Worm (Caenorhabditis elegans) whole organism, L2 larva: ENCODE data around the gene frpr-14.
"Not testable (repeated sequence)": the region's sequence is repeated elsewhere in the genome, so short reads cannot be mapped to it uniquely, and the experiment has no call there.

Source experiments
- C34F6.9 ChIP-seq: fragments of 150-350 bp; optimal IDR thresholded peaks from 2 replicates; lab custom pipeline; 2014; ENCODE audit warnings: missing biosample characterization, missing genetic modification characterization
- F13H6.1 ChIP-seq: sonication (generic microtip); optimal IDR thresholded peaks from 2 replicates; lab custom pipeline; 2016; ENCODE audit warnings: missing genetic modification characterization, missing compliant biosample characterization
- R02D3.7 ChIP-seq: fragments of 150-350 bp; optimal IDR thresholded peaks from 2 replicates; lab custom pipeline; 2014; ENCODE audit warnings: missing biosample characterization, missing genetic modification characterization
- Y55F3AM.14 ChIP-seq: fragments of 200-800 bp; sonication (Bioruptor generic); optimal IDR thresholded peaks from 2 replicates; lab custom pipeline; 2018; ENCODE audit warnings: mild to moderate bottlenecking, missing genetic modification characterization, missing compliant biosample characterization
- ZK546.5 ChIP-seq: sonication (generic microtip); optimal IDR thresholded peaks from 2 replicates; lab custom pipeline; 2017; ENCODE audit warnings: missing biosample characterization, missing genetic modification characterization
- alr-1 ChIP-seq: fragments of 150-350 bp; optimal IDR thresholded peaks from 2 replicates; lab custom pipeline; 2014; ENCODE audit warnings: missing biosample characterization, missing genetic modification characterization
- aly-2 ChIP-seq: fragments of 150-350 bp; optimal IDR thresholded peaks from 2 replicates; lab custom pipeline; 2014; ENCODE audit warnings: missing biosample characterization, missing genetic modification characterization
- ama-1 ChIP-seq: fragments of 150-350 bp; optimal IDR thresholded peaks from 2 replicates; lab custom pipeline; 2018; ENCODE audit warnings: inconsistent platforms
- ceh-16 ChIP-seq: fragments of 150-350 bp; optimal IDR thresholded peaks from 2 replicates; lab custom pipeline; 2014; ENCODE audit warnings: missing biosample characterization, missing genetic modification characterization
- ceh-82 ChIP-seq: fragments of 150-350 bp; optimal IDR thresholded peaks from 2 replicates; lab custom pipeline; 2014; ENCODE audit warnings: missing biosample characterization, missing genetic modification characterization
- crh-2 ChIP-seq: sonication (generic microtip); optimal IDR thresholded peaks from 2 replicates; lab custom pipeline; 2017; ENCODE audit warnings: missing biosample characterization, missing genetic modification characterization
- dmd-4 ChIP-seq: sonication (generic microtip); optimal IDR thresholded peaks from 2 replicates; lab custom pipeline; 2017; ENCODE audit warnings: missing biosample characterization, missing genetic modification characterization
- egl-27 ChIP-seq: sonication (generic microtip); optimal IDR thresholded peaks from 3 replicates; lab custom pipeline; 2017; ENCODE audit warnings: missing biosample characterization, missing genetic modification reagents, missing genetic modification characterization
- elt-1 ChIP-seq: fragments of 150-350 bp; optimal IDR thresholded peaks from 2 replicates; lab custom pipeline; 2014; ENCODE audit warnings: missing biosample characterization, missing genetic modification characterization
- elt-3 ChIP-seq: sonication (generic microtip); optimal IDR thresholded peaks from 2 replicates; lab custom pipeline; 2017; ENCODE audit warnings: missing biosample characterization, missing genetic modification characterization
- fos-1 ChIP-seq: fragments of 150-350 bp; optimal IDR thresholded peaks from 2 replicates; lab custom pipeline; 2014; ENCODE audit warnings: missing biosample characterization, missing genetic modification characterization
- gmeb-1 ChIP-seq: fragments of 150-350 bp; optimal IDR thresholded peaks from 2 replicates; lab custom pipeline; 2014; ENCODE audit warnings: missing biosample characterization, missing genetic modification characterization
- lin-11 ChIP-seq: fragments of 150-350 bp; sonication (generic microtip); optimal IDR thresholded peaks from 2 replicates; lab custom pipeline; 2014; ENCODE audit warnings: missing biosample characterization, missing genetic modification characterization, inconsistent platforms, mixed read lengths
- lin-13 ChIP-seq: fragments of 150-350 bp; optimal IDR thresholded peaks from 2 replicates; lab custom pipeline; 2014; ENCODE audit warnings: missing biosample characterization, missing genetic modification reagents, missing genetic modification characterization
- lin-39 ChIP-seq: fragments of 150-350 bp; optimal IDR thresholded peaks from 2 replicates; lab custom pipeline; 2014; ENCODE audit warnings: missing biosample characterization, missing genetic modification reagents, missing genetic modification characterization
- lsy-2 ChIP-seq, 2 experiments: fragments of 150-350 bp in 1 of 2; sonication (generic microtip) in 1 of 2; optimal IDR thresholded peaks; 2 replicates each; lab custom pipeline; 2014 to 2017; ENCODE audit warnings: missing biosample characterization in 2 of 2, missing genetic modification characterization in 2 of 2
- mab-5 ChIP-seq: fragments of 150-350 bp; optimal IDR thresholded peaks from 2 replicates; lab custom pipeline; 2014; ENCODE audit warnings: missing biosample characterization, missing genetic modification characterization
- mbf-1 ChIP-seq: sonication (generic microtip); optimal IDR thresholded peaks from 2 replicates; lab custom pipeline; 2017; ENCODE audit warnings: missing biosample characterization, missing genetic modification characterization
- mdl-1 ChIP-seq, 2 experiments: fragments of 150-350 bp in 1 of 2; sonication (generic microtip) in 1 of 2; optimal IDR thresholded peaks; 2 replicates each; lab custom pipeline; 2017; ENCODE audit warnings: missing biosample characterization in 2 of 2, missing genetic modification characterization in 2 of 2
- nhr-11 ChIP-seq: fragments of 150-350 bp; optimal IDR thresholded peaks from 2 replicates; lab custom pipeline; 2014; ENCODE audit warnings: missing biosample characterization, missing genetic modification characterization
- nhr-12 ChIP-seq: fragments of 150-350 bp; optimal IDR thresholded peaks from 2 replicates; lab custom pipeline; 2014; ENCODE audit warnings: missing biosample characterization, missing genetic modification characterization
- nhr-129 ChIP-seq: fragments of 150-350 bp; optimal IDR thresholded peaks from 2 replicates; lab custom pipeline; 2014; ENCODE audit warnings: missing biosample characterization, missing genetic modification characterization
- nhr-21 ChIP-seq: fragments of 150-350 bp; optimal IDR thresholded peaks from 2 replicates; lab custom pipeline; 2014; ENCODE audit warnings: missing biosample characterization, missing genetic modification characterization
- nhr-237 ChIP-seq: fragments of 150-350 bp; optimal IDR thresholded peaks from 2 replicates; lab custom pipeline; 2014; ENCODE audit warnings: missing biosample characterization, missing genetic modification characterization
- nhr-77 ChIP-seq: fragments of 150-350 bp; optimal IDR thresholded peaks from 2 replicates; lab custom pipeline; 2014; ENCODE audit warnings: missing biosample characterization, missing genetic modification characterization
- peb-1 ChIP-seq: fragments of 150-350 bp; optimal IDR thresholded peaks from 2 replicates; lab custom pipeline; 2014; ENCODE audit warnings: missing biosample characterization, missing genetic modification characterization
- sem-4 ChIP-seq: fragments of 150-350 bp; optimal IDR thresholded peaks from 2 replicates; lab custom pipeline; 2014; ENCODE audit warnings: missing biosample characterization, missing genetic modification reagents, missing genetic modification characterization
- skn-1 ChIP-seq: sonication (generic microtip); optimal IDR thresholded peaks from 2 replicates; lab custom pipeline; 2017; ENCODE audit warnings: missing biosample characterization, missing genetic modification characterization
- sma-3 ChIP-seq: sonication (generic microtip); optimal IDR thresholded peaks from 2 replicates; lab custom pipeline; 2016; ENCODE audit warnings: missing genetic modification reagents, missing genetic modification characterization, missing compliant biosample characterization
- sma-9 ChIP-seq, 2 experiments: fragments of 150-350 bp in 1 of 2; sonication (generic microtip) in 1 of 2; optimal IDR thresholded peaks; 2 replicates each; lab custom pipeline; 2014 to 2016; ENCODE audit warnings: missing genetic modification characterization in 2 of 2, mild to moderate bottlenecking in 1 of 2, missing biosample characterization in 1 of 2, missing compliant biosample characterization in 1 of 2, missing genetic modification reagents in 1 of 2, moderate library complexity in 1 of 2
- snpc-4 ChIP-seq: fragments of 150-350 bp; optimal IDR thresholded peaks from 2 replicates; lab custom pipeline; 2014; ENCODE audit warnings: missing biosample characterization, missing genetic modification characterization
- unc-39 ChIP-seq: fragments of 150-350 bp; optimal IDR thresholded peaks from 2 replicates; lab custom pipeline; 2014; ENCODE audit warnings: missing biosample characterization, missing genetic modification characterization
- unc-55 ChIP-seq: fragments of 150-350 bp; sonication (generic microtip); optimal IDR thresholded peaks from 3 replicates; lab custom pipeline; 2014; ENCODE audit warnings: missing biosample characterization, missing genetic modification reagents, missing genetic modification characterization
- unc-62 ChIP-seq: fragments of 150-350 bp; optimal IDR thresholded peaks from 2 replicates; lab custom pipeline; 2014; ENCODE audit warnings: missing biosample characterization, missing genetic modification reagents, missing genetic modification characterization
- zag-1 ChIP-seq: fragments of 150-350 bp; optimal IDR thresholded peaks from 2 replicates; lab custom pipeline; 2014; ENCODE audit warnings: missing biosample characterization, missing genetic modification characterization
- ztf-1 ChIP-seq: fragments of 200-800 bp; sonication (Bioruptor generic); conservative IDR thresholded peaks from 2 replicates; pipeline ENCODE4 v1.3.6; 2022; ENCODE audit warnings: missing genetic modification characterization, missing compliant biosample characterization
- ztf-11 ChIP-seq: sonication (generic microtip); optimal IDR thresholded peaks from 2 replicates; lab custom pipeline; 2017; ENCODE audit warnings: missing biosample characterization, missing genetic modification characterization
- ztf-4 ChIP-seq: fragments of 150-350 bp; optimal IDR thresholded peaks from 2 replicates; lab custom pipeline; 2014; ENCODE audit warnings: missing biosample characterization, missing genetic modification characterization

frpr-14 gene

ce11 chrII:608757-609156, 42.0 kb upstream of the frpr-14 start, which contains the start of gene W04H10.1:
Gene W04H10.1, plus strand, starts transcription at chrII:609057.
- TF ChIP-seq ama-1 (lab: Kevin White, UChicago) (no peak), egl-27 (no peak)

- TF ChIP-seq lin-39 (tag; lab: Kevin White, UChicago); ztf-11 (tag; lab: Kevin White, UChicago); ceh-16: not testable (repeated sequence)
Observed at ce11 chrII:612361-612760, 38.4 kb upstream of the frpr-14 start, which contains the start of gene clec-118. Gene clec-118, minus strand, starts transcription at chrII:612461.

DNA sequence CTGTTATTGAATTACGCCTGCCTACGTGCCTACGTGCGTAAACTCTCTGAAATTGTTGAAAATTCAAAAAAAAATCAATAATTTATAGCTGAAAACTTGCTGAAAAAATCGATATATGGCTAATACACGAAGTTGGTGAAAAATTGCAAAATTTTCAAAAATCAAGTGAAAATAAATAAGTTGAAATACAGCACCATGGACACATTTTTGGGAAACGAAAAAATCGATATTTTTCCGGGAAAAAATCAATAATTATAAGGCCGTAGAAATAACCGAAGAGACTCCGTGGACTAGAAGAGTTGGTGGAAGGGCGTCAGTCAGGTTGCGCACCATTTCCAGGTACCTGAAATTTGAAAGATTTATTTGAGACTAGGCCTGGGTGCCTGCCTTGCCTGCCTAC, 36.1 kb upstream of the frpr-14 start:
- no peak for TF ChIP-seq lin-39 (tag; lab: Kevin White, UChicago)
- TF ChIP-seq peb-1 = no peak
- TF ChIP-seq dmd-4 (tag; lab: Kevin White, UChicago) = no peak
- no peak for TF ChIP-seq Y55F3AM.14 (GFP tag; lab: Kevin White, UChicago)
- no peak for TF ChIP-seq sma-3
- no peak for TF ChIP-seq gmeb-1
- no peak for TF ChIP-seq elt-3 (tag; lab: Kevin White, UChicago)
- TF ChIP-seq mdl-1 (tag; optimal IDR thresholded peaks at IDR 0.05; lab: Kevin White, UChicago) = no peak
- TF ChIP-seq zag-1 (tag; lab: Kevin White, UChicago) = no peak
- no peak for TF ChIP-seq R02D3.7 (tag; lab: Kevin White, UChicago)
- no peak for TF ChIP-seq ZK546.5 (tag; lab: Kevin White, UChicago)
- TF ChIP-seq sem-4 (tag; lab: Kevin White, UChicago) = no peak
- no peak for TF ChIP-seq ztf-1 (GFP tag; lab: Robert Waterston, UW)
- no peak for TF ChIP-seq nhr-129
- TF ChIP-seq lin-11 (tag; lab: Kevin White, UChicago) = no peak
- no peak for TF ChIP-seq alr-1 (tag; lab: Kevin White, UChicago)
- no peak for TF ChIP-seq aly-2 (tag; lab: Kevin White, UChicago)
- TF ChIP-seq egl-27 = no peak

- no peak for TF ChIP-seq unc-55 (GFP tag; lab: Kevin White, UChicago)
- no peak for TF ChIP-seq ztf-11 (tag; lab: Kevin White, UChicago)
- no peak for TF ChIP-seq skn-1 (tag; lab: Kevin White, UChicago)
- TF ChIP-seq nhr-77 (tag; lab: Kevin White, UChicago) = no peak
- no peak for TF ChIP-seq ztf-4 (tag; lab: Kevin White, UChicago)
- TF ChIP-seq fos-1 (tag; lab: Kevin White, UChicago) = peak; percentile 96
- peak; percentile 41 for TF ChIP-seq gmeb-1
- no peak for TF ChIP-seq ceh-82 (tag; lab: Kevin White, UChicago)
- no peak for TF ChIP-seq nhr-237 (tag; lab: Kevin White, UChicago)
- no peak for TF ChIP-seq zag-1 (tag; lab: Kevin White, UChicago)
- no peak for TF ChIP-seq alr-1 (tag; lab: Kevin White, UChicago)
- TF ChIP-seq nhr-21 (tag; lab: Kevin White, UChicago) = no peak
- TF ChIP-seq elt-1 (tag; lab: Kevin White, UChicago) = no peak
- TF ChIP-seq crh-2 (tag; lab: Kevin White, UChicago) = peak; percentile 14
- no peak for TF ChIP-seq lin-11 (tag; lab: Kevin White, UChicago)
- no peak for TF ChIP-seq aly-2 (tag; lab: Kevin White, UChicago)
Observed at ce11 chrII:621141-621540, 29.6 kb upstream of the frpr-14 start.

DNA sequence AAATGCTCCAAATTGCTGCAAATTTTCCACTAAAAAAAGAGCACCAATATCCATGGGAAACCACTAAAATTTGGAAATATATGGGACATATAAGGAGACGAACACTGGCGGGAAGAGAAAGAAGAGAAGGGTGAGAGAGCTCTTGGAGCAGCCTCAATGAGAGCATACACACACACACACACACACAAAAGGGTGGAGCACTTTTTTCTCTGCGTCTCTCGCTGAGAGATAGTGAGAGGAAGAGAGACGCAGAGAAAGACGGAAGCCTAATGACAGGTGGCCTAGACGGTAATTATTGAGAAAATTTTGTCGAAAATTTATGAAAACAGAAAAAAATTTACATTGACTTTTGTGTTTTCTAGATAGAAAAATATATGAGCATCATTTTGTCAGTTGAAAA, 28.3 kb upstream of the frpr-14 start:
- peak; percentile 33 for TF ChIP-seq lin-13 (GFP tag; lab: Kevin White, UChicago)
- TF ChIP-seq nhr-21 (tag; lab: Kevin White, UChicago) = no peak
- TF ChIP-seq ceh-16 = no peak
- TF ChIP-seq F13H6.1 (tag; lab: Kevin White, UChicago) = peak; percentile 29
- peak; percentile 59 for TF ChIP-seq unc-55 (GFP tag; lab: Kevin White, UChicago)
- TF ChIP-seq Y55F3AM.14 (GFP tag; lab: Kevin White, UChicago) = no peak
- no peak for TF ChIP-seq unc-62
- TF ChIP-seq mbf-1 = no peak
- TF ChIP-seq gmeb-1 = no peak
- peak; percentile 43 for TF ChIP-seq C34F6.9 (tag; lab: Kevin White, UChicago)
- no peak for TF ChIP-seq ztf-1 (GFP tag; lab: Robert Waterston, UW)
- no peak for TF ChIP-seq elt-1 (tag; lab: Kevin White, UChicago)
- no peak for TF ChIP-seq nhr-11 (tag; lab: Kevin White, UChicago)
- TF ChIP-seq ceh-82 (tag; lab: Kevin White, UChicago) = no peak
- peak; percentile 35 for TF ChIP-seq nhr-129
- TF ChIP-seq sem-4 (tag; lab: Kevin White, UChicago) = no peak
- peak; percentile 19 for TF ChIP-seq sma-9 (GFP tag; optimal IDR thresholded peaks at IDR 0.05; lab: Kevin White, UChicago)
- no peak for TF ChIP-seq sma-9 (tag; optimal IDR thresholded peaks at IDR 0.05; lab: Kevin White, UChicago)
- no peak for TF ChIP-seq zag-1 (tag; lab: Kevin White, UChicago)
- no peak for TF ChIP-seq snpc-4 (tag; lab: Kevin White, UChicago)
- no peak for TF ChIP-seq ama-1 (lab: Kevin White, UChicago)
- no peak for TF ChIP-seq skn-1 (tag; lab: Kevin White, UChicago)
- no peak for TF ChIP-seq nhr-12 (tag; lab: Kevin White, UChicago)
- no peak for TF ChIP-seq unc-39 (tag; lab: Kevin White, UChicago)
- TF ChIP-seq sma-3 = no peak
- TF ChIP-seq mab-5 = peak; percentile 4
- TF ChIP-seq alr-1 (tag; lab: Kevin White, UChicago) = no peak
- TF ChIP-seq lsy-2 (tag; optimal IDR thresholded peaks at IDR 0.05; lab: Kevin White, UChicago) = no peak
- TF ChIP-seq egl-27 = no peak
- no peak for TF ChIP-seq dmd-4 (tag; lab: Kevin White, UChicago)
